Worm (Caenorhabditis elegans) whole organism, early embryonic: ENCODE data around the gene Y69E1A.4.

Source experiments
- B0310.2 ChIP-seq: sonication (generic microtip); optimal IDR thresholded peaks from 2 replicates; lab custom pipeline; 2016; ENCODE audit warnings: mild to moderate bottlenecking, missing genetic modification characterization, missing compliant biosample characterization
- F13C5.2 ChIP-seq: sonication (generic microtip); optimal IDR thresholded peaks from 2 replicates; lab custom pipeline; 2017; ENCODE audit warnings: mild to moderate bottlenecking, missing genetic modification characterization, inconsistent platforms, missing compliant biosample characterization
- aly-1 ChIP-seq: sonication (generic microtip); optimal IDR thresholded peaks from 2 replicates; lab custom pipeline; 2016; ENCODE audit warnings: missing genetic modification characterization, missing compliant biosample characterization
- ama-1 ChIP-seq: fragments of 150-350 bp; optimal IDR thresholded peaks from 2 replicates; lab custom pipeline; 2014
- ceh-13 ChIP-seq: fragments of 200-800 bp; sonication (Bioruptor generic); optimal IDR thresholded peaks from 2 replicates; lab custom pipeline; 2018; ENCODE audit warnings: mild to moderate bottlenecking, missing genetic modification characterization, missing compliant biosample characterization
- ceh-36 ChIP-seq: sonication (generic microtip); optimal IDR thresholded peaks from 2 replicates; lab custom pipeline; 2016; ENCODE audit warnings: missing genetic modification characterization, inconsistent platforms, missing compliant biosample characterization
- ets-7 ChIP-seq: sonication (generic microtip); optimal IDR thresholded peaks from 2 replicates; lab custom pipeline; 2016; ENCODE audit warnings: missing genotype, missing genetic modification characterization, missing compliant biosample characterization
- flt-1 ChIP-seq: fragments of 200-800 bp; sonication (Bioruptor generic); IDR thresholded peaks from 2 replicates; pipeline ENCODE4 v1.3.6; 2022; ENCODE audit warnings: missing genetic modification characterization, missing compliant biosample characterization
- hmbx-1 ChIP-seq: sonication (generic microtip); optimal IDR thresholded peaks from 2 replicates; lab custom pipeline; 2016; ENCODE audit warnings: mild to moderate bottlenecking, missing genetic modification characterization, missing compliant biosample characterization
- hmg-4 ChIP-seq: fragments of 200-800 bp; sonication (Bioruptor generic); optimal IDR thresholded peaks from 2 replicates; lab custom pipeline; 2018; ENCODE audit warnings: mild to moderate bottlenecking, missing genetic modification characterization, missing compliant biosample characterization
- hnd-1 ChIP-seq: sonication (generic microtip); optimal IDR thresholded peaks from 2 replicates; lab custom pipeline; 2016; ENCODE audit warnings: missing genetic modification characterization, missing compliant biosample characterization
- pes-1 ChIP-seq: fragments of 200-800 bp; sonication (Bioruptor generic); IDR thresholded peaks from 2 replicates; pipeline ENCODE4 v1.3.6; 2022; ENCODE audit warnings: missing genetic modification reagents, missing genetic modification characterization, missing compliant biosample characterization
- scrt-1 ChIP-seq: fragments of 200-800 bp; sonication (Bioruptor generic); IDR thresholded peaks from 2 replicates; pipeline ENCODE4 v1.3.6; 2022; ENCODE audit warnings: missing genetic modification characterization, missing compliant biosample characterization
- sea-1 ChIP-seq: fragments of 200-800 bp; sonication (Bioruptor generic); conservative IDR thresholded peaks from 2 replicates; pipeline ENCODE4 v1.3.6; 2022; ENCODE audit warnings: missing genetic modification characterization, missing compliant biosample characterization
- tbx-11 ChIP-seq: fragments of 200-800 bp; sonication (Bioruptor generic); IDR thresholded peaks from 2 replicates; pipeline ENCODE4 v1.3.6; 2022; ENCODE audit warnings: missing genetic modification characterization, missing compliant biosample characterization
- tbx-37 ChIP-seq: fragments of 200-800 bp; sonication (Bioruptor generic); conservative IDR thresholded peaks from 2 replicates; pipeline ENCODE4 v1.3.6; 2022; ENCODE audit warnings: missing genetic modification reagents, missing genetic modification characterization, missing compliant biosample characterization
- tra-4 ChIP-seq: sonication (generic microtip); optimal IDR thresholded peaks from 2 replicates; lab custom pipeline; 2017; ENCODE audit warnings: missing genetic modification characterization, missing compliant biosample characterization

Gene Y69E1A.4

ce11 chrIV:10919770-10920169, 35.3 kb upstream of the Y69E1A.4 start, which contains the start of gene rbr-2:
rbr-2 (plus strand) TSS chrIV:10920070.
- TF ChIP-seq ets-7 (tag; lab: Kevin White, UChicago): no peak
- TF ChIP-seq tbx-37 (GFP tag; lab: Robert Waterston, UW): no peak
- TF ChIP-seq F13C5.2: no peak
- no peak for TF ChIP-seq ceh-36
- no peak for TF ChIP-seq tra-4
- no peak for TF ChIP-seq ceh-13 (GFP tag; lab: Kevin White, UChicago)
- no peak for TF ChIP-seq flt-1
- no peak for TF ChIP-seq pes-1 (GFP tag; lab: Robert Waterston, UW)
- no peak for TF ChIP-seq scrt-1 (GFP tag; lab: Robert Waterston, UW)
- TF ChIP-seq aly-1: no peak
- TF ChIP-seq ama-1: no peak
- TF ChIP-seq sea-1: no peak
- no peak for TF ChIP-seq B0310.2 (tag; lab: Kevin White, UChicago)
- no peak for TF ChIP-seq hmg-4 (GFP tag; lab: Kevin White, UChicago)
- no peak for TF ChIP-seq tbx-11 (GFP tag; lab: Robert Waterston, UW)
- TF ChIP-seq hmbx-1 (tag; lab: Kevin White, UChicago): no peak
- TF ChIP-seq hnd-1 (tag; lab: Kevin White, UChicago): no peak

ce11 chrIV:10933062-10933552, 21.9 kb upstream of the Y69E1A.4 start, which contains the start of the genes dnc-1 and lsm-7:
dnc-1 (minus strand) TSS chrIV:10933203.
lsm-7 (plus strand) TSS chrIV:10933502.
- 0 out of 2 replicates have a peak, but pooled peaks have one; percentile 11 for TF ChIP-seq tbx-11 (GFP tag; lab: Robert Waterston, UW)
- no peak for TF ChIP-seq ceh-36
- TF ChIP-seq F13C5.2: peak; percentile 40
- no peak for TF ChIP-seq B0310.2 (tag; lab: Kevin White, UChicago)
- no peak for TF ChIP-seq hmbx-1 (tag; lab: Kevin White, UChicago)
- TF ChIP-seq sea-1: no peak

ce11 chrIV:10933777-10934546, 21.1 kb upstream of the Y69E1A.4 start:
- TF ChIP-seq ets-7 (tag; lab: Kevin White, UChicago): no peak
- no peak for TF ChIP-seq pes-1 (GFP tag; lab: Robert Waterston, UW)
- TF ChIP-seq aly-1: no peak
- TF ChIP-seq tbx-37 (GFP tag; lab: Robert Waterston, UW): no peak
- no peak for TF ChIP-seq ama-1
- no peak for TF ChIP-seq tbx-11 (GFP tag; lab: Robert Waterston, UW)
- no peak for TF ChIP-seq F13C5.2
- TF ChIP-seq tra-4: no peak
- no peak for TF ChIP-seq ceh-13 (GFP tag; lab: Kevin White, UChicago)
- no peak for TF ChIP-seq hmbx-1 (tag; lab: Kevin White, UChicago)
- no peak for TF ChIP-seq flt-1
- TF ChIP-seq ceh-36: no peak
- no peak for TF ChIP-seq sea-1
- TF ChIP-seq scrt-1 (GFP tag; lab: Robert Waterston, UW): no peak
- no peak for TF ChIP-seq hmg-4 (GFP tag; lab: Kevin White, UChicago)
- TF ChIP-seq B0310.2 (tag; lab: Kevin White, UChicago): no peak

- no peak for TF ChIP-seq B0310.2 (tag; lab: Kevin White, UChicago)
- TF ChIP-seq pes-1 (GFP tag; lab: Robert Waterston, UW): no peak
- no peak for TF ChIP-seq ceh-13 (GFP tag; lab: Kevin White, UChicago)
- no peak for TF ChIP-seq hmbx-1 (tag; lab: Kevin White, UChicago)
- no peak for TF ChIP-seq tbx-37 (GFP tag; lab: Robert Waterston, UW)
- no peak for TF ChIP-seq ceh-36
- TF ChIP-seq tra-4: no peak
- no peak for TF ChIP-seq sea-1
- no peak for TF ChIP-seq ama-1
- no peak for TF ChIP-seq scrt-1 (GFP tag; lab: Robert Waterston, UW)
- TF ChIP-seq aly-1: no peak
- TF ChIP-seq hnd-1 (tag; lab: Kevin White, UChicago): no peak
Measured at ce11 chrIV:10934786-10935185, 20.3 kb upstream of the Y69E1A.4 start.

ce11 chrIV:10935336-10935735, 19.7 kb upstream of the Y69E1A.4 start:
- TF ChIP-seq ets-7 (tag; lab: Kevin White, UChicago): peak; percentile 11
- no peak for TF ChIP-seq tbx-11 (GFP tag; lab: Robert Waterston, UW)

ce11 chrIV:10935853-10936491, 19.1 kb upstream of the Y69E1A.4 start, which contains the start of gene lgg-2:
lgg-2 (minus strand) TSS chrIV:10935903.
- no peak for TF ChIP-seq hnd-1 (tag; lab: Kevin White, UChicago)
- no peak for TF ChIP-seq ets-7 (tag; lab: Kevin White, UChicago)
- TF ChIP-seq hmg-4 (GFP tag; lab: Kevin White, UChicago): peak; percentile 45

- TF ChIP-seq ets-7 (tag; lab: Kevin White, UChicago) (no peak), tbx-11 (GFP tag; lab: Robert Waterston, UW) (no peak), flt-1 (no peak), ama-1 (no peak), F13C5.2 (no peak), pes-1 (GFP tag; lab: Robert Waterston, UW) (no peak), sea-1 (no peak), scrt-1 (GFP tag; lab: Robert Waterston, UW) (no peak), tra-4 (no peak), ceh-36 (no peak)
Measured at ce11 chrIV:10936906-10937540, 18.0 kb upstream of the Y69E1A.4 start, which contains the start of gene fic-1. fic-1 (plus strand) TSS chrIV:10937454.
